Fruit fly (Drosophila melanogaster): ENCODE measurements around the gene CG5961.
A peak's percentile ranks its signal among the peaks of the same experiment; 100 is the strongest.

Gene CG5961

DNA sequence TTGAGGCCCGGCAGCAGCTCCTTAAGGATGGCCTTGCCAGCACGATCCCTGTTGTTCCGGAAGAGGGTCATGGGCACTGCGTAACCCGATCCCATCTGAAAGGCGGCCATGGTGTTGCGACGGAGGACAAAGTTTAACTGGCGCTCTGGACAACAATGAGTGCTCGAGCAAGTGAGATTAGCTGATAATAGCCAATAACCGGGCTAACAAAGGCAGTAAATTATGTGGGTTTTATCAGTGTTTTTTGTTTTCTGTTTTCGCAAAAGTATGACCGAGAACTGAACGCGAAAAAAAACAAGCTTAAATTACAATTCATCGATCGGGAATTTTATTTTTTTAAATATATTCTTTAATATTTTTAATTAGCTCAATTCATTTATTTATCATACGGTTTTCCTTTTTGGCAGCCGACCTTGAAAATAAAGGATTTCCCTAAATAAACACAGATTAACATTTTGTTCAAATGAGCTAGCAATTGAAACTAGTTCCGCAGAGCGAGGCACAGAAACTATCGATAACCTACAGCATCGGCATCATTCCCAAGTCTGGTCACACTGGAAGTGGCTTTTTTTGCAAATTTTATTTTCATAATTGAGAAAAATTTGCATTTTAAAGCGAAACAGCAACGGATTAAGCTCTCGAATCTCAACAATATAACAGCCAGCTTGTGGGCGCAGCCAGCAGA, 46.7 kb downstream of the CG5961 start, which contains the start of the genes Dip-C and pps:
Gene Dip-C (minus strand): TSS at position 486 of the 685 bp plus-strand sequence.
Gene pps (plus strand): TSS at position 555 of the 685 bp plus-strand sequence.
- TF ChIP-seq Crg-1 (GFP tag; optimal IDR thresholded peaks at IDR 0.05) = no peak
- TF ChIP-seq CG7101 (tag; optimal IDR thresholded peaks at IDR 0.05) = no peak
- no peak for TF ChIP-seq tj (GFP tag; optimal IDR thresholded peaks at IDR 0.05)
- no peak for TF ChIP-seq kay (GFP tag; ENCODE audit: borderline replicate concordance)
- TF ChIP-seq CG12768 (GFP tag; optimal IDR thresholded peaks at IDR 0.05) = no peak
- TF ChIP-seq Clk (GFP tag; optimal IDR thresholded peaks at IDR 0.05) = no peak
- no peak for TF ChIP-seq CG1620 (GFP tag; optimal IDR thresholded peaks at IDR 0.05)
- TF ChIP-seq cnc (optimal IDR thresholded peaks at IDR 0.05) = no peak
- TF ChIP-seq pad (GFP tag; optimal IDR thresholded peaks at IDR 0.05) = no peak
- peak; percentile 14 for TF ChIP-seq bab1 (GFP tag; optimal IDR thresholded peaks at IDR 0.05)
- TF ChIP-seq ovo (GFP tag; optimal IDR thresholded peaks at IDR 0.05) = no peak
- TF ChIP-seq toe (GFP tag; optimal IDR thresholded peaks at IDR 0.05) = no peak
- TF ChIP-seq Mnt (GFP tag; optimal IDR thresholded peaks at IDR 0.05) = peak; percentile 10
- TF ChIP-seq CG7045 (GFP tag; optimal IDR thresholded peaks at IDR 0.05) = no peak
- TF ChIP-seq CG5204 (GFP tag; optimal IDR thresholded peaks at IDR 0.05) = no peak
- no peak for TF ChIP-seq cic (GFP tag; optimal IDR thresholded peaks at IDR 0.05)
- TF ChIP-seq Hr96 (GFP tag; optimal IDR thresholded peaks at IDR 0.05) = no peak
- peak; percentile 11 for TF ChIP-seq CG11617 (GFP tag; optimal IDR thresholded peaks at IDR 0.05)
- peak; percentile 27 for TF ChIP-seq CG33017 (tag; optimal IDR thresholded peaks at IDR 0.05)
- TF ChIP-seq CG14711 (tag; optimal IDR thresholded peaks at IDR 0.05) = no peak

DNA sequence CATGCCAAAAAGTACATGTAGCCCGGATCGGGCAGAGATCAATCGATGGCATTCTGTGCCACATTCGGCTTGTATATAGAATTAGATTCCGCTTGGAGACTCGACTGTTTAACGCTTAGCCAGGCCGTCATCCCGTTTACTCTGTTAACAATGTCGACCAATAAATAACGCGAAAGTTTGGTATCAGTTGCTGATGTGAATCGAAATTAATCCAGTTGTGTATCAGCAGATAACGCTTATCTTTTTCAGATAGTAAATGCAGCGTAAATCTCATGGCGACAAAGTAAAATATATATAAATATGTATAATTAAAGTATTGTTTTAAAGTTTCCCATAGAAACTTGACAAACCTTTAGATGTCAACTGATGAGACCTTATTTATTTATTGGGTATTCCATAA, 48.6 kb downstream of the CG5961 start:
- TF ChIP-seq CG11617 (GFP tag; optimal IDR thresholded peaks at IDR 0.05) = no peak

All from whole organism, adult.